Worm (Caenorhabditis elegans) whole organism, L2 larva: ENCODE measurements around the gene Y49F6B.6.

Source experiments
- C34F6.9 ChIP-seq: fragments of 150-350 bp; optimal IDR thresholded peaks from 2 replicates; lab custom pipeline; 2014; ENCODE audit warnings: missing biosample characterization, missing genetic modification characterization
- R02D3.7 ChIP-seq: fragments of 150-350 bp; optimal IDR thresholded peaks from 2 replicates; lab custom pipeline; 2014; ENCODE audit warnings: missing biosample characterization, missing genetic modification characterization
- Y55F3AM.14 ChIP-seq: fragments of 200-800 bp; sonication (Bioruptor generic); optimal IDR thresholded peaks from 2 replicates; lab custom pipeline; 2018; ENCODE audit warnings: mild to moderate bottlenecking, missing genetic modification characterization, missing compliant biosample characterization
- alr-1 ChIP-seq: fragments of 150-350 bp; optimal IDR thresholded peaks from 2 replicates; lab custom pipeline; 2014; ENCODE audit warnings: missing biosample characterization, missing genetic modification characterization
- aly-2 ChIP-seq: fragments of 150-350 bp; optimal IDR thresholded peaks from 2 replicates; lab custom pipeline; 2014; ENCODE audit warnings: missing biosample characterization, missing genetic modification characterization
- ama-1 ChIP-seq: fragments of 150-350 bp; optimal IDR thresholded peaks from 2 replicates; lab custom pipeline; 2018; ENCODE audit warnings: inconsistent platforms
- ceh-16 ChIP-seq: fragments of 150-350 bp; optimal IDR thresholded peaks from 2 replicates; lab custom pipeline; 2014; ENCODE audit warnings: missing biosample characterization, missing genetic modification characterization
- ceh-82 ChIP-seq: fragments of 150-350 bp; optimal IDR thresholded peaks from 2 replicates; lab custom pipeline; 2014; ENCODE audit warnings: missing biosample characterization, missing genetic modification characterization
- crh-2 ChIP-seq: sonication (generic microtip); optimal IDR thresholded peaks from 2 replicates; lab custom pipeline; 2017; ENCODE audit warnings: missing biosample characterization, missing genetic modification characterization
- dmd-4 ChIP-seq: sonication (generic microtip); optimal IDR thresholded peaks from 2 replicates; lab custom pipeline; 2017; ENCODE audit warnings: missing biosample characterization, missing genetic modification characterization
- egl-27 ChIP-seq: sonication (generic microtip); optimal IDR thresholded peaks from 3 replicates; lab custom pipeline; 2017; ENCODE audit warnings: missing biosample characterization, missing genetic modification reagents, missing genetic modification characterization
- elt-1 ChIP-seq: fragments of 150-350 bp; optimal IDR thresholded peaks from 2 replicates; lab custom pipeline; 2014; ENCODE audit warnings: missing biosample characterization, missing genetic modification characterization
- elt-3 ChIP-seq: sonication (generic microtip); optimal IDR thresholded peaks from 2 replicates; lab custom pipeline; 2017; ENCODE audit warnings: missing biosample characterization, missing genetic modification characterization
- fos-1 ChIP-seq: fragments of 150-350 bp; optimal IDR thresholded peaks from 2 replicates; lab custom pipeline; 2014; ENCODE audit warnings: missing biosample characterization, missing genetic modification characterization
- gmeb-1 ChIP-seq: fragments of 150-350 bp; optimal IDR thresholded peaks from 2 replicates; lab custom pipeline; 2014; ENCODE audit warnings: missing biosample characterization, missing genetic modification characterization
- lin-11 ChIP-seq: fragments of 150-350 bp; sonication (generic microtip); optimal IDR thresholded peaks from 2 replicates; lab custom pipeline; 2014; ENCODE audit warnings: missing biosample characterization, missing genetic modification characterization, inconsistent platforms, mixed read lengths
- lin-39 ChIP-seq: fragments of 150-350 bp; optimal IDR thresholded peaks from 2 replicates; lab custom pipeline; 2014; ENCODE audit warnings: missing biosample characterization, missing genetic modification reagents, missing genetic modification characterization
- lsy-2 ChIP-seq, 2 experiments: fragments of 150-350 bp in 1 of 2; sonication (generic microtip) in 1 of 2; optimal IDR thresholded peaks; 2 replicates each; lab custom pipeline; 2014 to 2017; ENCODE audit warnings: missing biosample characterization in 2 of 2, missing genetic modification characterization in 2 of 2
- mab-5 ChIP-seq: fragments of 150-350 bp; optimal IDR thresholded peaks from 2 replicates; lab custom pipeline; 2014; ENCODE audit warnings: missing biosample characterization, missing genetic modification characterization
- mbf-1 ChIP-seq: sonication (generic microtip); optimal IDR thresholded peaks from 2 replicates; lab custom pipeline; 2017; ENCODE audit warnings: missing biosample characterization, missing genetic modification characterization
- mdl-1 ChIP-seq, 2 experiments: fragments of 150-350 bp in 1 of 2; sonication (generic microtip) in 1 of 2; optimal IDR thresholded peaks; 2 replicates each; lab custom pipeline; 2017; ENCODE audit warnings: missing biosample characterization in 2 of 2, missing genetic modification characterization in 2 of 2
- nhr-10 ChIP-seq: sonication (generic microtip); optimal IDR thresholded peaks from 2 replicates; lab custom pipeline; 2017; ENCODE audit warnings: missing biosample characterization, missing genetic modification characterization
- nhr-11 ChIP-seq: fragments of 150-350 bp; optimal IDR thresholded peaks from 2 replicates; lab custom pipeline; 2014; ENCODE audit warnings: missing biosample characterization, missing genetic modification characterization
- nhr-12 ChIP-seq: fragments of 150-350 bp; optimal IDR thresholded peaks from 2 replicates; lab custom pipeline; 2014; ENCODE audit warnings: missing biosample characterization, missing genetic modification characterization
- nhr-129 ChIP-seq: fragments of 150-350 bp; optimal IDR thresholded peaks from 2 replicates; lab custom pipeline; 2014; ENCODE audit warnings: missing biosample characterization, missing genetic modification characterization
- nhr-21 ChIP-seq: fragments of 150-350 bp; optimal IDR thresholded peaks from 2 replicates; lab custom pipeline; 2014; ENCODE audit warnings: missing biosample characterization, missing genetic modification characterization
- nhr-23 ChIP-seq: fragments of 150-350 bp; optimal IDR thresholded peaks from 2 replicates; lab custom pipeline; 2014; ENCODE audit warnings: missing biosample characterization, missing genetic modification reagents, missing genetic modification characterization
- nhr-25 ChIP-seq: fragments of 150-350 bp; sonication (generic microtip); optimal IDR thresholded peaks from 3 replicates; lab custom pipeline; 2014; ENCODE audit warnings: missing biosample characterization, missing genetic modification characterization
- nhr-6 ChIP-seq: fragments of 150-350 bp; optimal IDR thresholded peaks from 2 replicates; lab custom pipeline; 2014; ENCODE audit warnings: missing biosample characterization, missing genetic modification characterization
- nhr-77 ChIP-seq: fragments of 150-350 bp; optimal IDR thresholded peaks from 2 replicates; lab custom pipeline; 2014; ENCODE audit warnings: missing biosample characterization, missing genetic modification characterization
- peb-1 ChIP-seq: fragments of 150-350 bp; optimal IDR thresholded peaks from 2 replicates; lab custom pipeline; 2014; ENCODE audit warnings: missing biosample characterization, missing genetic modification characterization
- sem-4 ChIP-seq: fragments of 150-350 bp; optimal IDR thresholded peaks from 2 replicates; lab custom pipeline; 2014; ENCODE audit warnings: missing biosample characterization, missing genetic modification reagents, missing genetic modification characterization
- skn-1 ChIP-seq: sonication (generic microtip); optimal IDR thresholded peaks from 2 replicates; lab custom pipeline; 2017; ENCODE audit warnings: missing biosample characterization, missing genetic modification characterization
- sma-3 ChIP-seq: sonication (generic microtip); optimal IDR thresholded peaks from 2 replicates; lab custom pipeline; 2016; ENCODE audit warnings: missing genetic modification reagents, missing genetic modification characterization, missing compliant biosample characterization
- sma-9 ChIP-seq, 2 experiments: fragments of 150-350 bp in 1 of 2; sonication (generic microtip) in 1 of 2; optimal IDR thresholded peaks; 2 replicates each; lab custom pipeline; 2014 to 2016; ENCODE audit warnings: missing genetic modification characterization in 2 of 2, mild to moderate bottlenecking in 1 of 2, missing biosample characterization in 1 of 2, missing compliant biosample characterization in 1 of 2, missing genetic modification reagents in 1 of 2, moderate library complexity in 1 of 2
- snpc-4 ChIP-seq: fragments of 150-350 bp; optimal IDR thresholded peaks from 2 replicates; lab custom pipeline; 2014; ENCODE audit warnings: missing biosample characterization, missing genetic modification characterization
- unc-39 ChIP-seq: fragments of 150-350 bp; optimal IDR thresholded peaks from 2 replicates; lab custom pipeline; 2014; ENCODE audit warnings: missing biosample characterization, missing genetic modification characterization
- unc-62 ChIP-seq: fragments of 150-350 bp; optimal IDR thresholded peaks from 2 replicates; lab custom pipeline; 2014; ENCODE audit warnings: missing biosample characterization, missing genetic modification reagents, missing genetic modification characterization
- zag-1 ChIP-seq: fragments of 150-350 bp; optimal IDR thresholded peaks from 2 replicates; lab custom pipeline; 2014; ENCODE audit warnings: missing biosample characterization, missing genetic modification characterization
- ztf-1 ChIP-seq: fragments of 200-800 bp; sonication (Bioruptor generic); conservative IDR thresholded peaks from 2 replicates; pipeline ENCODE4 v1.3.6; 2022; ENCODE audit warnings: missing genetic modification characterization, missing compliant biosample characterization
- ztf-11 ChIP-seq: sonication (generic microtip); optimal IDR thresholded peaks from 2 replicates; lab custom pipeline; 2017; ENCODE audit warnings: missing biosample characterization, missing genetic modification characterization
- ztf-4 ChIP-seq: fragments of 150-350 bp; optimal IDR thresholded peaks from 2 replicates; lab custom pipeline; 2014; ENCODE audit warnings: missing biosample characterization, missing genetic modification characterization

The Y49F6B.6 gene

ce11 chrII:3472316-3472715, 601 bp upstream of the Y49F6B.6 start, which contains the start of gene Y49F6B.12:
Gene Y49F6B.12, minus strand, starts transcription at chrII:3472416.
- no peak for TF ChIP-seq mbf-1 (tag; lab: Kevin White, UChicago)
- TF ChIP-seq ceh-16 (tag; lab: Kevin White, UChicago) = no peak
- TF ChIP-seq nhr-23 = no peak
- TF ChIP-seq nhr-129 (tag; lab: Kevin White, UChicago) = no peak
- TF ChIP-seq elt-3 = no peak
- no peak for TF ChIP-seq snpc-4 (tag; lab: Kevin White, UChicago)
- no peak for TF ChIP-seq ceh-82 (tag; lab: Kevin White, UChicago)
- no peak for TF ChIP-seq fos-1 (tag; lab: Kevin White, UChicago)
- TF ChIP-seq aly-2 (tag; lab: Kevin White, UChicago) = no peak
- no peak for TF ChIP-seq lin-11 (tag; lab: Kevin White, UChicago)
- TF ChIP-seq ztf-4 (tag; lab: Kevin White, UChicago) = no peak
- no peak for TF ChIP-seq Y55F3AM.14
- no peak for TF ChIP-seq mdl-1 (tag; optimal IDR thresholded peaks at IDR 0.05; lab: Kevin White, UChicago)
- no peak for TF ChIP-seq nhr-25
- TF ChIP-seq sem-4 = no peak
- TF ChIP-seq nhr-77 (tag; lab: Kevin White, UChicago) = no peak

- TF ChIP-seq ztf-11 (tag; lab: Kevin White, UChicago) = no peak
- TF ChIP-seq sem-4 = no peak
- no peak for TF ChIP-seq nhr-21 (tag; lab: Kevin White, UChicago)
- no peak for TF ChIP-seq sma-3 (GFP tag; lab: Kevin White, UChicago)
Measured at ce11 chrII:3473744-3474143, 827 bp downstream of the Y49F6B.6 start, which contains the start of gene sdz-32. Gene sdz-32, plus strand, starts transcription at chrII:3474044.

ce11 chrII:3476536-3476935, 3.6 kb downstream of the Y49F6B.6 start:
- TF ChIP-seq C34F6.9 (tag; lab: Kevin White, UChicago) = no peak
- no peak for TF ChIP-seq mab-5 (tag; lab: Kevin White, UChicago)
- no peak for TF ChIP-seq egl-27
- TF ChIP-seq sma-3 (GFP tag; lab: Kevin White, UChicago) = no peak
- no peak for TF ChIP-seq nhr-77 (tag; lab: Kevin White, UChicago)
- TF ChIP-seq zag-1 (tag; lab: Kevin White, UChicago) = no peak
- no peak for TF ChIP-seq nhr-25
- TF ChIP-seq unc-39 (tag; lab: Kevin White, UChicago) = no peak
- TF ChIP-seq lin-11 (tag; lab: Kevin White, UChicago) = no peak
- no peak for TF ChIP-seq alr-1 (tag; lab: Kevin White, UChicago)
- TF ChIP-seq unc-62 = no peak
- no peak for TF ChIP-seq R02D3.7 (tag; lab: Kevin White, UChicago)
- no peak for TF ChIP-seq snpc-4 (tag; lab: Kevin White, UChicago)
- no peak for TF ChIP-seq ama-1 (lab: Kevin White, UChicago)
- no peak for TF ChIP-seq nhr-6

ce11 chrII:3477171-3477570, 4.3 kb downstream of the Y49F6B.6 start, which contains the start of gene fbxb-104:
Gene fbxb-104, minus strand, starts transcription at chrII:3477271.
- TF ChIP-seq nhr-11 (no peak), ztf-1 (GFP tag; lab: Robert Waterston, UW) (no peak), gmeb-1 (no peak), crh-2 (tag; lab: Kevin White, UChicago) (no peak), sma-3 (GFP tag; lab: Kevin White, UChicago) (no peak), ceh-82 (tag; lab: Kevin White, UChicago) (no peak), nhr-12 (no peak), unc-62 (no peak), ama-1 (lab: Kevin White, UChicago) (no peak)

ce11 chrII:3481584-3481983, 8.7 kb downstream of the Y49F6B.6 start, which contains the start of gene Y49F6B.8:
Gene Y49F6B.8, minus strand, starts transcription at chrII:3481684.
- no peak for TF ChIP-seq ztf-4 (tag; lab: Kevin White, UChicago)
- TF ChIP-seq nhr-23 = no peak
- TF ChIP-seq peb-1 = no peak
- TF ChIP-seq lsy-2 (tag; optimal IDR thresholded peaks at IDR 0.05; lab: Kevin White, UChicago) = no peak
- TF ChIP-seq nhr-10 (tag; lab: Kevin White, UChicago) = no peak
- no peak for TF ChIP-seq skn-1 (tag; lab: Kevin White, UChicago)
- TF ChIP-seq sma-9 (GFP tag; optimal IDR thresholded peaks at IDR 0.05; lab: Kevin White, UChicago) = no peak
- no peak for TF ChIP-seq sma-9 (tag; optimal IDR thresholded peaks at IDR 0.05; lab: Kevin White, UChicago)
- TF ChIP-seq sem-4 = no peak
- TF ChIP-seq ztf-1 (GFP tag; lab: Robert Waterston, UW) = no peak
- no peak for TF ChIP-seq dmd-4 (tag; lab: Kevin White, UChicago)
- no peak for TF ChIP-seq lin-39 (tag; lab: Kevin White, UChicago)
- TF ChIP-seq elt-1 (tag; lab: Kevin White, UChicago) = no peak
- TF ChIP-seq ceh-16 (tag; lab: Kevin White, UChicago) = no peak
- no peak for TF ChIP-seq crh-2 (tag; lab: Kevin White, UChicago)
- TF ChIP-seq Y55F3AM.14 = no peak
- no peak for TF ChIP-seq zag-1 (tag; lab: Kevin White, UChicago)
- no peak for TF ChIP-seq ceh-82 (tag; lab: Kevin White, UChicago)
- TF ChIP-seq unc-39 (tag; lab: Kevin White, UChicago) = no peak
- no peak for TF ChIP-seq unc-62
- no peak for TF ChIP-seq C34F6.9 (tag; lab: Kevin White, UChicago)
